Worm (Caenorhabditis elegans) whole organism, L3 larva: ENCODE data around the gene F09G8.5.

Experiments used
- ceh-9 ChIP-seq: sonication (generic microtip); optimal IDR thresholded peaks from 2 replicates; lab custom pipeline; 2018; ENCODE audit warnings: missing biosample characterization, missing genetic modification characterization
- daf-12 ChIP-seq: fragments of 150-350 bp; optimal IDR thresholded peaks from 2 replicates; lab custom pipeline; 2014; ENCODE audit warnings: missing biosample characterization, missing genetic modification reagents, missing genetic modification characterization
- egl-27 ChIP-seq: sonication (generic microtip); optimal IDR thresholded peaks from 4 replicates; lab custom pipeline; 2017; ENCODE audit warnings: missing biosample characterization, missing genetic modification reagents, missing genetic modification characterization
- egl-5 ChIP-seq: fragments of 150-350 bp; optimal IDR thresholded peaks from 2 replicates; lab custom pipeline; 2017; ENCODE audit warnings: missing biosample characterization, missing genetic modification reagents, missing genetic modification characterization, inconsistent platforms
- elt-1 ChIP-seq: fragments of 150-350 bp; optimal IDR thresholded peaks from 2 replicates; lab custom pipeline; 2014; ENCODE audit warnings: missing biosample characterization, missing genetic modification characterization
- elt-2 ChIP-seq: sonication (generic microtip); optimal IDR thresholded peaks from 2 replicates; lab custom pipeline; 2016; ENCODE audit warnings: missing genetic modification reagents, mild to moderate bottlenecking, missing genetic modification characterization, missing compliant biosample characterization
- elt-3 ChIP-seq, 3 experiments: fragments of 150-350 bp in 1 of 3; sonication (generic microtip) in 2 of 3; optimal IDR thresholded peaks; 2 replicates in 2 of 3; 4 replicates in 1 of 3; lab custom pipeline; 2014 to 2017; ENCODE audit warnings: missing biosample characterization in 3 of 3, missing genetic modification characterization in 3 of 3
- fkh-10 ChIP-seq: sonication (generic microtip); optimal IDR thresholded peaks from 2 replicates; lab custom pipeline; 2017; ENCODE audit warnings: missing biosample characterization, missing genetic modification reagents, missing genetic modification characterization
- hmg-11 ChIP-seq: sonication (generic microtip); optimal IDR thresholded peaks from 2 replicates; lab custom pipeline; 2016; ENCODE audit warnings: missing genetic modification characterization, missing compliant biosample characterization
- jun-1 ChIP-seq: fragments of 150-350 bp; optimal IDR thresholded peaks from 2 replicates; lab custom pipeline; 2014; ENCODE audit warnings: missing biosample characterization, missing genetic modification reagents, missing genetic modification characterization
- lin-15B ChIP-seq: fragments of 150-350 bp; optimal IDR thresholded peaks from 2 replicates; lab custom pipeline; 2014; ENCODE audit warnings: missing biosample characterization, missing genetic modification characterization
- lin-39 ChIP-seq: fragments of 150-350 bp; optimal IDR thresholded peaks from 2 replicates; lab custom pipeline; 2018; ENCODE audit warnings: missing biosample characterization, missing genetic modification reagents, missing genetic modification characterization
- lsy-12 ChIP-seq: sonication (generic microtip); optimal IDR thresholded peaks from 2 replicates; lab custom pipeline; 2016; ENCODE audit warnings: mild to moderate bottlenecking, missing genetic modification characterization, missing compliant biosample characterization
- mdl-1 ChIP-seq: fragments of 150-350 bp; optimal IDR thresholded peaks from 2 replicates; lab custom pipeline; 2014; ENCODE audit warnings: missing biosample characterization, missing genetic modification characterization
- mml-1 ChIP-seq: fragments of 150-350 bp; sonication (generic microtip); optimal IDR thresholded peaks from 3 replicates; lab custom pipeline; 2014; ENCODE audit warnings: missing biosample characterization, missing genetic modification characterization
- nfya-1 ChIP-seq: sonication (generic microtip); optimal IDR thresholded peaks from 2 replicates; lab custom pipeline; 2017; ENCODE audit warnings: missing genetic modification characterization, mild to moderate bottlenecking, missing compliant biosample characterization, antibody characterized with exemption, moderate library complexity; ENCODE audit not compliant: insufficient read depth
- nhr-12 ChIP-seq: fragments of 150-350 bp; optimal IDR thresholded peaks from 2 replicates; lab custom pipeline; 2014; ENCODE audit warnings: missing biosample characterization, missing genetic modification characterization
- nhr-237 ChIP-seq: fragments of 150-350 bp; optimal IDR thresholded peaks from 2 replicates; lab custom pipeline; 2014; ENCODE audit warnings: missing biosample characterization, missing genetic modification characterization
- nhr-25 ChIP-seq: sonication (generic microtip); optimal IDR thresholded peaks from 2 replicates; lab custom pipeline; 2017; ENCODE audit warnings: missing biosample characterization, missing genetic modification characterization
- nhr-43 ChIP-seq: sonication (generic microtip); optimal IDR thresholded peaks from 2 replicates; lab custom pipeline; 2016; ENCODE audit warnings: mild to moderate bottlenecking, missing genetic modification characterization, missing compliant biosample characterization; ENCODE audit not compliant: poor library complexity, severe bottlenecking
- nhr-67 ChIP-seq: fragments of 150-350 bp; optimal IDR thresholded peaks from 2 replicates; lab custom pipeline; 2014; ENCODE audit warnings: missing biosample characterization, missing genetic modification characterization
- nhr-76 ChIP-seq: fragments of 150-350 bp; sonication (generic microtip); optimal IDR thresholded peaks from 5 replicates; lab custom pipeline; 2014; ENCODE audit warnings: missing biosample characterization, missing genetic modification characterization
- nhr-77 ChIP-seq: fragments of 150-350 bp; optimal IDR thresholded peaks from 2 replicates; lab custom pipeline; 2014; ENCODE audit warnings: missing biosample characterization, missing genetic modification characterization
- pqm-1 ChIP-seq: fragments of 150-350 bp; optimal IDR thresholded peaks from 2 replicates; lab custom pipeline; 2017; ENCODE audit warnings: missing biosample characterization, missing genetic modification characterization, inconsistent platforms
- sea-2 ChIP-seq: fragments of 150-350 bp; sonication (generic microtip); optimal IDR thresholded peaks from 4 replicates; lab custom pipeline; 2014; ENCODE audit warnings: missing biosample characterization, missing genetic modification reagents, missing genetic modification characterization
- tbx-2 ChIP-seq: sonication (generic microtip); optimal IDR thresholded peaks from 2 replicates; lab custom pipeline; 2016; ENCODE audit warnings: mild to moderate bottlenecking, missing genetic modification characterization, missing compliant biosample characterization
- unc-39 ChIP-seq: sonication (generic microtip); optimal IDR thresholded peaks from 4 replicates; lab custom pipeline; 2017; ENCODE audit warnings: missing biosample characterization, missing genetic modification characterization
- zag-1 ChIP-seq: fragments of 150-350 bp; optimal IDR thresholded peaks from 2 replicates; lab custom pipeline; 2014; ENCODE audit warnings: missing biosample characterization, missing genetic modification characterization
- ztf-4 ChIP-seq: fragments of 150-350 bp; optimal IDR thresholded peaks from 2 replicates; lab custom pipeline; 2014; ENCODE audit warnings: missing biosample characterization, missing genetic modification characterization

The F09G8.5 gene

ce11 chrIII:8279567-8279966 is 24.8 kb downstream of the F09G8.5 start:
- TF ChIP-seq nhr-12 (tag; lab: Kevin White, UChicago) (no peak), elt-1 (peak; percentile 20)

DNA sequence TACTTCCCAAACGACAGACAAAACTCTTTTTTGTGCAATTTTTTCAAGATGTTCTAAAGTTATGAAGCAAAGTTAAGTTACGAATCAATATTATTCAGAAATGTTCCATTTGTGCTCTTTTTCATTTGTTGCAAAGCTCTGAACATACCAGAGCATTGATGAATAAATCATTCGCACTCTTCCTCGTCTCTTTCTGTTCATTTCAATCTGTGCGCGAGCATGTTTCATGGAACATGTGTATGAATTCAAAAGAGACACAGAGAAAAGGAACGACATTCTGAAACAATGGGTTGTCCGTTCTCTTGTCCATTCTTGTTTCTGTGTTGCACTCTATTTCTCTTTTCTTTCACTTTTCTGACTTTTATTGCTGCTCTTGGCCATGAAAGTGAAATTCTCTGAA is 25.6 kb downstream of the F09G8.5 start:
- no peak for TF ChIP-seq egl-5
- TF ChIP-seq fkh-10 (GFP tag; lab: Kevin White, UChicago): no peak
- no peak for TF ChIP-seq ceh-9 (tag; lab: Kevin White, UChicago)

ce11 chrIII:8281310-8281709 is 26.5 kb downstream of the F09G8.5 start:
- TF ChIP-seq daf-12 (tag; lab: Kevin White, UChicago) (no peak), lsy-12 (tag; lab: Kevin White, UChicago) (no peak), tbx-2 (no peak), elt-3 (tag; optimal IDR thresholded peaks at IDR 0.05; lab: Kevin White, UChicago) (no peak)

- TF ChIP-seq mdl-1 (tag; lab: Kevin White, UChicago) (no peak), mml-1 (tag; lab: Kevin White, UChicago) (no peak), nhr-12 (tag; lab: Kevin White, UChicago) (no peak), elt-3 (tag; optimal IDR thresholded peaks at IDR 0.05; lab: Kevin White, UChicago) (no peak), sea-2 (GFP tag; lab: Kevin White, UChicago) (no peak), nhr-67 (tag; lab: Kevin White, UChicago) (no peak), nhr-77 (tag; lab: Kevin White, UChicago) (no peak), ceh-9 (tag; lab: Kevin White, UChicago) (no peak), nhr-237 (tag; lab: Kevin White, UChicago) (no peak), nhr-43 (tag; lab: Kevin White, UChicago) (no peak), egl-27 (tag; lab: Kevin White, UChicago) (no peak)
Measured at ce11 chrIII:8283525-8283924, 28.8 kb downstream of the F09G8.5 start.

DNA sequence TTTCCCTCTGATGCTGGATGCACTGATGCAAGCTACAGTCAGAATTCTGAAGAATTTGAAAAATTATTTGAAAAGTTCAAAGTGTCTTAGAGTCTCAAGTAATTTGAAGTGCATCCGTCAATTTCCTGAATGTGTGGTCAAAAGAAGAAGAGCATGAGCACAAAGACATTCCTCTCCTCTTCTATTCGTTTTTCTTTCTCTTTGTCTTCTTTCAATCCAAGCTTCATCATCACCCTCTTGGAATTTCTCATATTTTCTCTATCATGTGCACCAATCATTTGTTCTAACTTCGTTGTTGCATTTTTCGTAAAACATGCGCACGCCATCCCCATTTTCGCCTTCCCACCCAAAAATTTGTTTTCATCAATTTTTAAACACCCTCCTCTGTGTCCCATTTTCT is 31.2 kb downstream of the F09G8.5 start:
- TF ChIP-seq fkh-10 (GFP tag; lab: Kevin White, UChicago): peak; percentile 74
- TF ChIP-seq nhr-25: no peak
- no peak for TF ChIP-seq nhr-67 (tag; lab: Kevin White, UChicago)
- TF ChIP-seq, all 47 proteins: peak for 1

DNA sequence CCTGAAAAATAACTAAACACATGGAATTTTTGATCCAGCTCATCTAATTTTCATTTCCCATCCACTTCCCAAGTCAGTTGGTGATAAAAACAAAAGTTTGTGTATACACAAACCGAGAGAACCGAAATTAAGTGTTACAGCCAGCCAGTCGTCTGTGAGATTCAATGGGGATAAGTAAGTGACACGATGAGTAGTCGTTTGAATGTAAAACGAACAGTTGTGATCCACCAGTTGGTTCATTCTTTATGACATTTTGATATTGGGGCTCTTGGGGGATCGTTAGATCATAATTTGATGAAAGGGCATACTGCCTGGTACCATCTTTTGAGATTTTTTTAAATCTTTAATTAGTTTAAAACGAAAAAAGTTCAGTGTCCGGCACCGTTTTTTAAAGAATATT is 32.0 kb downstream of the F09G8.5 start:
- TF ChIP-seq zag-1 (no peak), ztf-4 (tag; lab: Kevin White, UChicago) (no peak), jun-1 (tag; lab: Kevin White, UChicago) (no peak), egl-5 (peak; percentile 5)
- TF ChIP-seq, all 47 proteins: peak for 1

ce11 chrIII:8287519-8287918 is 32.7 kb downstream of the F09G8.5 start:
- no peak for TF ChIP-seq nhr-43 (tag; lab: Kevin White, UChicago)
- no peak for TF ChIP-seq nhr-67 (tag; lab: Kevin White, UChicago)
- TF ChIP-seq nhr-77 (tag; lab: Kevin White, UChicago): no peak
- TF ChIP-seq nhr-76 (tag; lab: Kevin White, UChicago): no peak
- peak; percentile 59 for TF ChIP-seq nfya-1 (tag; lab: Kevin White, UChicago)
- TF ChIP-seq hmg-11: peak; percentile 18
- TF ChIP-seq pqm-1 (tag; lab: Kevin White, UChicago): no peak
- TF ChIP-seq elt-2 (tag; lab: Kevin White, UChicago): no peak
- no peak for TF ChIP-seq unc-39 (tag; lab: Kevin White, UChicago)
- TF ChIP-seq lin-15B (tag; lab: Kevin White, UChicago): no peak
- TF ChIP-seq lin-39 (tag; lab: Kevin White, UChicago): peak; percentile 75
